Fruit fly (Drosophila melanogaster): Measurements from ENCODE around the gene CG43965.

Gene CG43965

dm6 chr3L:8700643-8701208 lies 24.8 kb downstream of the CG43965 start (continued):
- TF ChIP-seq Stat92E (GFP tag; optimal IDR thresholded peaks at IDR 0.05): no peak
- TF ChIP-seq ro (GFP tag; IDR thresholded peaks at IDR 0.05): peak; percentile 50; the same call in 1 of the 2 replicates
- TF ChIP-seq kni (GFP tag; optimal IDR thresholded peaks at IDR 0.05): peak; percentile 19
- TF ChIP-seq Dfd (GFP tag; optimal IDR thresholded peaks at IDR 0.05): no peak
- peak; percentile 34 for TF ChIP-seq CG14965 (GFP tag; optimal IDR thresholded peaks at IDR 0.05; ENCODE audit: borderline replicate concordance)
- peak; percentile 63 for TF ChIP-seq CG32772 (GFP tag; IDR thresholded peaks at IDR 0.05)
- TF ChIP-seq Xbp1 (GFP tag; optimal IDR thresholded peaks at IDR 0.05): peak; percentile 82
- TF ChIP-seq tll (GFP tag; optimal IDR thresholded peaks at IDR 0.05): no peak
- TF ChIP-seq ap (GFP tag; IDR thresholded peaks at IDR 0.05): peak; percentile 43
- TF ChIP-seq CG7928 (GFP tag; optimal IDR thresholded peaks at IDR 0.05): peak; percentile 43
- peak; percentile 55 for TF ChIP-seq al (GFP tag; IDR thresholded peaks at IDR 0.05)
- TF ChIP-seq Elba2 (GFP tag; optimal IDR thresholded peaks at IDR 0.05): no peak
- TF ChIP-seq CG33213 (GFP tag; optimal IDR thresholded peaks at IDR 0.05): peak; percentile 56
- peak; percentile 73 for TF ChIP-seq eyg (GFP tag; optimal IDR thresholded peaks at IDR 0.05)
- peak; percentile 74 for TF ChIP-seq Hand (GFP tag; optimal IDR thresholded peaks at IDR 0.05)
- peak; percentile 74 for TF ChIP-seq CG9817 (tag; optimal IDR thresholded peaks at IDR 0.05)
- TF ChIP-seq CG2116 (GFP tag; optimal IDR thresholded peaks at IDR 0.05): peak; percentile 33
- TF ChIP-seq CG33557 (GFP tag; optimal IDR thresholded peaks at IDR 0.05): no peak
- TF ChIP-seq sens (GFP tag): peak; percentile 96
- TF ChIP-seq Mad (GFP tag; optimal IDR thresholded peaks at IDR 0.05): peak; percentile 58
- peak; percentile 88 for TF ChIP-seq Ptx1 (GFP tag; IDR thresholded peaks at IDR 0.05)
- peak; percentile 64 for TF ChIP-seq HmgZ (tag; optimal IDR thresholded peaks at IDR 0.05)
- TF ChIP-seq Dek (tag; optimal IDR thresholded peaks at IDR 0.05): peak; percentile 61
- no peak; the same call in none of the 2 replicates for TF ChIP-seq klu (GFP tag; IDR thresholded peaks at IDR 0.05)
- peak; percentile 71 for TF ChIP-seq CG12942 (GFP tag; optimal IDR thresholded peaks at IDR 0.05)
- TF ChIP-seq CG17359 (tag; optimal IDR thresholded peaks at IDR 0.05): peak; percentile 74
- TF ChIP-seq grau (tag; optimal IDR thresholded peaks at IDR 0.05): peak; percentile 88
- peak in 1 of 2 experiments; percentile 3 for TF ChIP-seq crp (GFP tag; optimal IDR thresholded peaks at IDR 0.05)
- peak; percentile 56 for TF ChIP-seq NC2α (GFP tag; optimal IDR thresholded peaks at IDR 0.05)
- peak; percentile 85 for TF ChIP-seq shn (GFP tag; optimal IDR thresholded peaks at IDR 0.05)
- TF ChIP-seq CG12659 (GFP tag; optimal IDR thresholded peaks at IDR 0.05): peak; percentile 89
- TF ChIP-seq dysf (GFP tag; IDR thresholded peaks at IDR 0.05): peak; percentile 87
- peak; percentile 64 for TF ChIP-seq CG15514 (GFP tag; optimal IDR thresholded peaks at IDR 0.05)
- peak; percentile 53; the same call in 2 of the 3 replicates for TF ChIP-seq CG2889 (GFP tag; IDR thresholded peaks at IDR 0.05)
- TF ChIP-seq CG9876 (GFP tag; optimal IDR thresholded peaks at IDR 0.05): peak; percentile 59
- TF ChIP-seq gem (tag; optimal IDR thresholded peaks at IDR 0.05): peak; percentile 90
- peak; percentile 37; the same call in 1 of the 2 replicates for TF ChIP-seq CG4730 (GFP tag; IDR thresholded peaks at IDR 0.05)
- TF ChIP-seq CG14014 (GFP tag; IDR thresholded peaks at IDR 0.05): peak; percentile 67
- TF ChIP-seq CG11560 (tag; IDR thresholded peaks at IDR 0.05): peak; percentile 63; the same call in 2 of the 3 replicates
- TF ChIP-seq fu2 (GFP tag; optimal IDR thresholded peaks at IDR 0.05): peak; percentile 85
- no peak for TF ChIP-seq Sry-β (GFP tag; optimal IDR thresholded peaks at IDR 0.05)
- TF ChIP-seq CG1233 (GFP tag; optimal IDR thresholded peaks at IDR 0.05): peak; percentile 75
- TF ChIP-seq insv (GFP tag; optimal IDR thresholded peaks at IDR 0.05): no peak
- TF ChIP-seq tap (tag; optimal IDR thresholded peaks at IDR 0.05): peak; percentile 64
- TF ChIP-seq CG42726 (GFP tag; IDR thresholded peaks at IDR 0.05; ENCODE audit: partially characterized antibody): no peak
- no peak for TF ChIP-seq zen2 (GFP tag; IDR thresholded peaks at IDR 0.05; ENCODE audit: partially characterized antibody)
- peak; percentile 63 for TF ChIP-seq E2f2 (GFP tag; IDR thresholded peaks at IDR 0.05)
- TF ChIP-seq phol (tag; optimal IDR thresholded peaks at IDR 0.05): peak; percentile 77
- TF ChIP-seq Ets97D (GFP tag; optimal IDR thresholded peaks at IDR 0.05): peak; percentile 49
